6 worm cellular contexts compared by ENCODE assay signal in genomic region chrX:11909168-11909567, ce11.
A peak's percentile ranks its signal among the peaks of the same experiment; 100 is the strongest.
TF ChIP-seq lines count a peak whose summit lies in the region.

No protein-coding gene starts in this region.

TF ChIP-seq in whole organism, L1 larva, 84 proteins besides CTCF, POLR2A, EP300 and RAD21:
- TF ChIP-seq fos-1 (tag; optimal IDR thresholded peaks at IDR 0.05; lab: Kevin White, UChicago) = no peak
- peak; percentile 44 for TF ChIP-seq dsc-1 (tag; optimal IDR thresholded peaks at IDR 0.05; lab: Kevin White, UChicago)
- TF ChIP-seq vab-15 (tag; optimal IDR thresholded peaks at IDR 0.05; lab: Kevin White, UChicago) = no peak
- no peak for TF ChIP-seq elt-3 (tag; optimal IDR thresholded peaks at IDR 0.05; lab: Kevin White, UChicago)
- no peak for TF ChIP-seq fkh-4 (tag; optimal IDR thresholded peaks at IDR 0.05; lab: Kevin White, UChicago; ENCODE audit: borderline replicate concordance)
- TF ChIP-seq ztf-11 (tag; optimal IDR thresholded peaks at IDR 0.05; lab: Kevin White, UChicago) = no peak
- TF ChIP-seq ztf-4 (tag; optimal IDR thresholded peaks at IDR 0.05; lab: Kevin White, UChicago) = no peak
- TF ChIP-seq nhr-71 (tag; optimal IDR thresholded peaks at IDR 0.05; lab: Kevin White, UChicago) = peak; percentile 14
- TF ChIP-seq ceh-63 (GFP tag; optimal IDR thresholded peaks at IDR 0.05; lab: Kevin White, UChicago) = no peak
- TF ChIP-seq elt-2 (tag; optimal IDR thresholded peaks at IDR 0.05; lab: Kevin White, UChicago) = peak; percentile 90
- no peak for TF ChIP-seq C16A3.4 (tag; optimal IDR thresholded peaks at IDR 0.05; lab: Kevin White, UChicago)
- no peak for TF ChIP-seq nhr-90 (tag; optimal IDR thresholded peaks at IDR 0.05; lab: Kevin White, UChicago; ENCODE audit: poor library complexity)
- TF ChIP-seq mep-1 (tag; optimal IDR thresholded peaks at IDR 0.05; lab: Kevin White, UChicago) = no peak

TF ChIP-seq in whole organism, L2 larva, 48 proteins besides CTCF, POLR2A, EP300 and RAD21:
- TF ChIP-seq skn-1 (tag; optimal IDR thresholded peaks at IDR 0.05; lab: Kevin White, UChicago) (peak; percentile 57), nhr-77 (tag; optimal IDR thresholded peaks at IDR 0.05; lab: Kevin White, UChicago) (no peak), fos-1 (tag; optimal IDR thresholded peaks at IDR 0.05; lab: Kevin White, UChicago) (peak; percentile 74)

TF ChIP-seq in whole organism, L3 larva, 47 proteins besides CTCF, POLR2A, EP300 and RAD21:
- TF ChIP-seq sea-2 (GFP tag; optimal IDR thresholded peaks at IDR 0.05; lab: Kevin White, UChicago) = no peak
- peak; percentile 80 for TF ChIP-seq pqm-1 (tag; optimal IDR thresholded peaks at IDR 0.05; lab: Kevin White, UChicago)
- TF ChIP-seq skn-1 (tag; optimal IDR thresholded peaks at IDR 0.05; lab: Kevin White, UChicago) = peak; percentile 7
- peak; percentile 89 for TF ChIP-seq elt-2 (tag; optimal IDR thresholded peaks at IDR 0.05; lab: Kevin White, UChicago)
- peak; percentile 37 for TF ChIP-seq pha-4 (tag; optimal IDR thresholded peaks at IDR 0.05; lab: Kevin White, UChicago)
- no peak for TF ChIP-seq nhr-237 (tag; optimal IDR thresholded peaks at IDR 0.05; lab: Kevin White, UChicago)

TF ChIP-seq in whole organism, L4 larva, 104 proteins besides CTCF, POLR2A, EP300 and RAD21:
- TF ChIP-seq pqm-1 (tag; optimal IDR thresholded peaks at IDR 0.05; lab: Kevin White, UChicago) (peak; percentile 89), daf-16 (GFP tag; optimal IDR thresholded peaks at IDR 0.05; lab: Kevin White, UChicago) (no peak), daf-16 (tag; optimal IDR thresholded peaks at IDR 0.05; lab: Kevin White, UChicago) (peak; percentile 94), ces-1 (GFP tag; optimal IDR thresholded peaks at IDR 0.05; lab: Kevin White, UChicago) (no peak), php-3 (GFP tag; IDR thresholded peaks at IDR 0.05; lab: Robert Waterston, UW) (peak; percentile 90), nhr-102 (tag; optimal IDR thresholded peaks at IDR 0.05; lab: Kevin White, UChicago) (no peak), nhr-77 (tag; optimal IDR thresholded peaks at IDR 0.05; lab: Kevin White, UChicago) (peak; percentile 85), dve-1 (tag; optimal IDR thresholded peaks at IDR 0.05; lab: Kevin White, UChicago; ENCODE audit: insufficient read depth) (peak; percentile 62), dmd-6 (GFP tag; IDR thresholded peaks at IDR 0.05; lab: Robert Waterston, UW) (peak; percentile 67), tra-1 (GFP tag; IDR thresholded peaks at IDR 0.05; lab: Robert Waterston, UW) (peak; percentile 55; the same call in 1 of the 2 replicates), lin-1 (GFP tag; IDR thresholded peaks at IDR 0.05; lab: Robert Waterston, UW) (0 out of 2 replicates have a peak, but pooled peaks have one; percentile 29), ceh-82 (tag; optimal IDR thresholded peaks at IDR 0.05; lab: Kevin White, UChicago) (no peak), nhr-28 (tag; optimal IDR thresholded peaks at IDR 0.05; lab: Kevin White, UChicago) (peak; percentile 61)

TF ChIP-seq in whole organism, late embryonic, 69 proteins besides CTCF, POLR2A, EP300 and RAD21:
- TF ChIP-seq elt-2 (tag; optimal IDR thresholded peaks at IDR 0.05; lab: Kevin White, UChicago) (peak; percentile 24), hlh-15 (tag; optimal IDR thresholded peaks at IDR 0.05; lab: Kevin White, UChicago) (no peak), K02D7.2 (tag; optimal IDR thresholded peaks at IDR 0.05; lab: Kevin White, UChicago) (no peak)

TF ChIP-seq in whole organism, young adult, 124 proteins besides CTCF, POLR2A, EP300 and RAD21:
- TF ChIP-seq ama-1 (optimal IDR thresholded peaks at IDR 0.05; lab: Kevin White, UChicago) = no peak
- TF ChIP-seq ama-1 (GFP tag; optimal IDR thresholded peaks at IDR 0.05; lab: Kevin White, UChicago) = no peak
- peak; percentile 66 for TF ChIP-seq nhr-80 (tag; optimal IDR thresholded peaks at IDR 0.05; lab: Kevin White, UChicago)
- TF ChIP-seq ets-4 (GFP tag; optimal IDR thresholded peaks at IDR 0.05; lab: Kevin White, UChicago) = peak; percentile 35
